Worm (Caenorhabditis elegans) whole organism, early embryonic: ENCODE results near the gene tmed-10.

ENCODE experiments used
- B0310.2 ChIP-seq: sonication (generic microtip); optimal IDR thresholded peaks from 2 replicates; lab custom pipeline; 2016; ENCODE audit warnings: mild to moderate bottlenecking, missing genetic modification characterization, missing compliant biosample characterization
- F13C5.2 ChIP-seq: sonication (generic microtip); optimal IDR thresholded peaks from 2 replicates; lab custom pipeline; 2017; ENCODE audit warnings: mild to moderate bottlenecking, missing genetic modification characterization, inconsistent platforms, missing compliant biosample characterization
- aly-1 ChIP-seq: sonication (generic microtip); optimal IDR thresholded peaks from 2 replicates; lab custom pipeline; 2016; ENCODE audit warnings: missing genetic modification characterization, missing compliant biosample characterization
- ama-1 ChIP-seq: fragments of 150-350 bp; optimal IDR thresholded peaks from 2 replicates; lab custom pipeline; 2014
- ceh-13 ChIP-seq: fragments of 200-800 bp; sonication (Bioruptor generic); optimal IDR thresholded peaks from 2 replicates; lab custom pipeline; 2018; ENCODE audit warnings: mild to moderate bottlenecking, missing genetic modification characterization, missing compliant biosample characterization
- ceh-36 ChIP-seq: sonication (generic microtip); optimal IDR thresholded peaks from 2 replicates; lab custom pipeline; 2016; ENCODE audit warnings: missing genetic modification characterization, inconsistent platforms, missing compliant biosample characterization
- ets-7 ChIP-seq: sonication (generic microtip); optimal IDR thresholded peaks from 2 replicates; lab custom pipeline; 2016; ENCODE audit warnings: missing genotype, missing genetic modification characterization, missing compliant biosample characterization
- flt-1 ChIP-seq: fragments of 200-800 bp; sonication (Bioruptor generic); IDR thresholded peaks from 2 replicates; pipeline ENCODE4 v1.3.6; 2022; ENCODE audit warnings: missing genetic modification characterization, missing compliant biosample characterization
- hmbx-1 ChIP-seq: sonication (generic microtip); optimal IDR thresholded peaks from 2 replicates; lab custom pipeline; 2016; ENCODE audit warnings: mild to moderate bottlenecking, missing genetic modification characterization, missing compliant biosample characterization
- hmg-4 ChIP-seq: fragments of 200-800 bp; sonication (Bioruptor generic); optimal IDR thresholded peaks from 2 replicates; lab custom pipeline; 2018; ENCODE audit warnings: mild to moderate bottlenecking, missing genetic modification characterization, missing compliant biosample characterization
- hnd-1 ChIP-seq: sonication (generic microtip); optimal IDR thresholded peaks from 2 replicates; lab custom pipeline; 2016; ENCODE audit warnings: missing genetic modification characterization, missing compliant biosample characterization
- pes-1 ChIP-seq: fragments of 200-800 bp; sonication (Bioruptor generic); IDR thresholded peaks from 2 replicates; pipeline ENCODE4 v1.3.6; 2022; ENCODE audit warnings: missing genetic modification reagents, missing genetic modification characterization, missing compliant biosample characterization
- scrt-1 ChIP-seq: fragments of 200-800 bp; sonication (Bioruptor generic); IDR thresholded peaks from 2 replicates; pipeline ENCODE4 v1.3.6; 2022; ENCODE audit warnings: missing genetic modification characterization, missing compliant biosample characterization
- sea-1 ChIP-seq: fragments of 200-800 bp; sonication (Bioruptor generic); conservative IDR thresholded peaks from 2 replicates; pipeline ENCODE4 v1.3.6; 2022; ENCODE audit warnings: missing genetic modification characterization, missing compliant biosample characterization
- tbx-11 ChIP-seq: fragments of 200-800 bp; sonication (Bioruptor generic); IDR thresholded peaks from 2 replicates; pipeline ENCODE4 v1.3.6; 2022; ENCODE audit warnings: missing genetic modification characterization, missing compliant biosample characterization
- tbx-37 ChIP-seq: fragments of 200-800 bp; sonication (Bioruptor generic); conservative IDR thresholded peaks from 2 replicates; pipeline ENCODE4 v1.3.6; 2022; ENCODE audit warnings: missing genetic modification reagents, missing genetic modification characterization, missing compliant biosample characterization
- tra-4 ChIP-seq: sonication (generic microtip); optimal IDR thresholded peaks from 2 replicates; lab custom pipeline; 2017; ENCODE audit warnings: missing genetic modification characterization, missing compliant biosample characterization

The tmed-10 gene

DNA sequence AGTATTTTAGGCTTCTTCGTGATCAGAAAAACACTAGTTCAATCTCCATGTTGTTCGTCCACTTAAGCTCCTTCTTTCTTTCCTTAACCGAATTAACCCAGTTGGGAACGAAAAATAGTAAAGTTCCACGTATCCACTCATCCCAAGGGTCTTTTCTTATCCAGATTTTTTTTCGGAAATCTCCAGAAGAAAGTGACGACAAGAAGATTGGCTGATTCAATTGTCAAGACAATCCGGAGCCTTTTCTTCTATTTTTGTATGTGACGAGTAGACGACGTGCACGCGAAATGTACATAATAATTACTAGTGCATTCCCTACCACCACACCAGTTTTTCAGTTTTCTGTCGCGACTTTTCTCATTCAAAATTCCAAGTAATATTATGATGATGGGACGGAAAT lies 24.5 kb upstream of the tmed-10 start:
- TF ChIP-seq tbx-37 (GFP tag; lab: Robert Waterston, UW) (no peak), B0310.2 (tag; lab: Kevin White, UChicago) (no peak), pes-1 (no peak), hmbx-1 (no peak), tbx-11 (GFP tag; lab: Robert Waterston, UW) (no peak), sea-1 (GFP tag; lab: Robert Waterston, UW) (no peak), ets-7 (no peak), hnd-1 (tag; lab: Kevin White, UChicago) (no peak), scrt-1 (GFP tag; lab: Robert Waterston, UW) (no peak), hmg-4 (GFP tag; lab: Kevin White, UChicago) (no peak), tra-4 (tag; lab: Kevin White, UChicago) (no peak), aly-1 (tag; lab: Kevin White, UChicago) (no peak), ceh-36 (no peak), ama-1 (no peak)

DNA sequence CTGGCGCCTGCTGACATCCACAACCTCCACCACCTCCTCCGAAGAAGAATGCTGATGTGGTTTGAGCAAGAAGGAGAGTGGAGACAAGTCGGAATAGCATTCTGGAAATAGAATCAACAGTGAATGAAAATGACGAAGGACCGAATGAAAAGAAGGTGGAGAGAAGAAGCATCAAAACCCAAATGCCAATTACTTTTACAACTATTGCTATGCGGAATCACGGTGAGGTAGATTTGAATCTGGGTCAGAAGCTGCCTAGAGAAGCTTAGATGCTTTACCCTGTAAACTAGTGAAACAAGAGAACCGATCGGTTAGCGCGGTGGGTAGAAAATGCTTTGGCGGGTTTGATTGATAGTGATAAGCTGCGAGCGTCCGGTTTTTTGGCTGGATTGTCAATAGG lies 20.1 kb upstream of the tmed-10 start, which contains the start of gene grl-7:
TSS of gene grl-7 (minus strand) at position 101 of the 400 bp plus-strand sequence.
- TF ChIP-seq ets-7 (no peak), hmbx-1 (no peak), ceh-13 (GFP tag; lab: Kevin White, UChicago) (no peak), F13C5.2 (no peak), B0310.2 (tag; lab: Kevin White, UChicago) (no peak)

DNA sequence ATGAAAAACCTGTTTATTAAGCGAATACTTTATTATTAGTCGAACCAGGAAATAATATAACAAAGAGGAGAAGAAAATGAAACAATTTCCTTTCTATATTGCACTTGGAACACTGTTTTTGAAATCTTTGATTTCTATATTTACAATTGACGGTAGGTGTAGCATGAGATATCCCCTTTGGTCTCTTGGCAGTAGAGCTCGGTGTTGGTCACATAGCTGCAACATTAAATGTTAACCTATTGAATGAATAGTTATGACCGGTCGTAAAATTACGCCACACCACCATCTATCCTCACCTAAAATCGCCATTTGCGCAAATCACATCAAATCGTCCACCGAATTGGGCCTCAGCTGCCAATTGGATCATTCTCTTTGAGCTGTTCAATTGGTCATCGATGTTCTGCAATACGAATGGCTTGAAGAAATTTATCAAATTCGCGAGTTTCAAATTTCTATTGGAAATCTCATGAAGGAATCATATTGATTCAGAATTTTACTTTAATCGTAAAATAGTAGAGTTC lies 18.1 kb upstream of the tmed-10 start:
- TF ChIP-seq scrt-1 (GFP tag; lab: Robert Waterston, UW) (no peak), tbx-37 (GFP tag; lab: Robert Waterston, UW) (no peak), tra-4 (tag; lab: Kevin White, UChicago) (peak; percentile 14), flt-1 (GFP tag; lab: Robert Waterston, UW) (0 out of 2 replicates have a peak, but pooled peaks have one; percentile 22), F13C5.2 (no peak), hmbx-1 (no peak), pes-1 (no peak), ceh-36 (no peak), sea-1 (GFP tag; lab: Robert Waterston, UW) (no peak), B0310.2 (tag; lab: Kevin White, UChicago) (peak; percentile 11), ceh-13 (GFP tag; lab: Kevin White, UChicago) (no peak), ama-1 (peak; percentile 60)

DNA sequence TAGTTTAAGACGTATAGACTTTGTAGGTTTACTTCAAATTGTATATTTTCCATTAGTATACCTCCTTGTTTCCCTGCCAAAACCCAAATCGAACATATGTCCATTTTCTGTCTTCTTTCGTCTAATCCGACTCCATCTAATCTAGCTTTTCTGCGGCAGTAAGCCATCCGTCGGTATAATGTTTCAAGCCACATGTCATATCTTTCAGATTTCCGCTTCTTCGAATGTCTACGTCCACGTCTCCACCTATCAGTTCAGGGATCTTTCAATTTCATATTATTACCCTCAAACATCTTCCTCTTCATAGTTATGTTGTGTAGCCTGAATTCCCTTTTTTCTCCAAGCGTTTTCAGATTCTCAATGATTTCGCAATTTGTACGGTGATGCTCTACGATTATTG lies 17.3 kb upstream of the tmed-10 start:
- TF ChIP-seq ama-1 = peak; percentile 8
- no peak for TF ChIP-seq tbx-37 (GFP tag; lab: Robert Waterston, UW)

DNA sequence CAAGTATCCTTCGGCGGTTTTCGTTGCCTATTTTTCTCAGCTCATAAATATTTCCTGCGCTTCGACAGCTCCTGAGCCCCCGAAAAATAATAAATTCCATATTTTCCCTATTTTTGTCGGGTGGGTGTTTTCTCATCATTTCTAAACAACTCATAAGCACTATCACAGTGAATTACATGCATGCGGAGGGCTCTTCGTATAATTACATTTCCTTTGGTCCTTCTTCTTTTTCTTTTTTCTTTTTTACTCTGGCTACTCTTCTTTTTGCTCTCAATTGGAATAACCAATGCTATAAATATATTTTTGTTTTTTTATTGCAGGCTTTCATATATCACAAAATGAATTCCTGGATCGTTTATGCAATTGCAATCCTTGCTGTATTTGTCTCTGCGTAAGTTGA lies 15.1 kb upstream of the tmed-10 start, which contains the start of gene T02E9.5:
TSS of gene T02E9.5 (plus strand) at position 321 of the 400 bp plus-strand sequence.
- TF ChIP-seq ceh-36 (no peak), pes-1 (no peak), scrt-1 (GFP tag; lab: Robert Waterston, UW) (no peak), tbx-11 (GFP tag; lab: Robert Waterston, UW) (no peak), ceh-13 (GFP tag; lab: Kevin White, UChicago) (no peak), tbx-37 (GFP tag; lab: Robert Waterston, UW) (no peak), hnd-1 (tag; lab: Kevin White, UChicago) (no peak), ama-1 (no peak), B0310.2 (tag; lab: Kevin White, UChicago) (no peak), flt-1 (GFP tag; lab: Robert Waterston, UW) (no peak), tra-4 (tag; lab: Kevin White, UChicago) (no peak)

DNA sequence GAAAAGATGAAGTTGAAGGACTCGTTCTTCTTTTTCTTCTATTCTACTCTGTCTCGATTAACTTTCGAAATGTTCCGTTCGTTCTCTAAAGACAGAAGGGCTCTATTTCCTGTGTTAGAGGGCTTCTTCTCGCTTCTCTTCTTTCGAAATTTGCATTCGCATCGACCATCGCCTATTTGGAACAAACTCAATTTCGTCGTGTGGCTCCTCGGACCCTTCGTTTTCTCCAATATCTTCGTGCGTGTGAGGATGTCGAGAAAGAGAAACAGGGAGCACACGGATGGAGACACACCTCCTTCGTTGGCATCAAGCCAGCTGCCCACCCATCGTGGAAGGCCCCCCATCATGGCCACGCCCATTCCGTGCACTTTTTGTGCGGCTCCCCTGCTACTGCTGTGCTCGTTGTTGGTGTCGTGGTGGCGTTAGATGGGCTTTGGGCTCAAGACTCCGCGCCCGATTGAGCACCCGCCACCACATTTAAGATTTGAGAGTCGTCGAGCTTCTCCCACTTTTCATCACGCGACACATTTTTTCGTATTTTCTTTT lies 14.4 kb upstream of the tmed-10 start:
- TF ChIP-seq scrt-1 (GFP tag; lab: Robert Waterston, UW) (0 out of 2 replicates have a peak, but pooled peaks have one; percentile 32), tbx-11 (GFP tag; lab: Robert Waterston, UW) (no peak), hmg-4 (GFP tag; lab: Kevin White, UChicago) (peak; percentile 20)

DNA sequence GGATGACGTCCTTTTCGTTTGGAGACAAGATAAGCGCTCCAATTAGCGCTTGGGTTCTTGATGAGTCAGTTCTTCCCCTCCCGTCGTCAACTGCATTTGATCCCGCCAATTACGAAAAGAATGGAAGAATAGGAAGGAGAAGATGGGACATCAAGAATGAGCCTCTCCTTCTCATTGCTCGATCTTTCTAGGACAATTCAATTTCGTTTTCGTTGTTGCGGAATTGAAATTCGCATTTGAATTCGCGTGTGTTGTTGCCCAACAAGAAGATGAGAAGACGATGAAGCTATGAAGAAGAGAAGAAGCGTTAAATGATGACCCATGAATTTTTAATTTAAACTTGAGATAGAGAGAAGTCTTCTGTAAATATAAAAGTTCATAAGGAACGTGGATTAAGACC lies 10.1 kb upstream of the tmed-10 start:
- TF ChIP-seq tbx-11 (GFP tag; lab: Robert Waterston, UW) = no peak
- no peak for TF ChIP-seq sea-1 (GFP tag; lab: Robert Waterston, UW)
- TF ChIP-seq hnd-1 (tag; lab: Kevin White, UChicago) = no peak

DNA sequence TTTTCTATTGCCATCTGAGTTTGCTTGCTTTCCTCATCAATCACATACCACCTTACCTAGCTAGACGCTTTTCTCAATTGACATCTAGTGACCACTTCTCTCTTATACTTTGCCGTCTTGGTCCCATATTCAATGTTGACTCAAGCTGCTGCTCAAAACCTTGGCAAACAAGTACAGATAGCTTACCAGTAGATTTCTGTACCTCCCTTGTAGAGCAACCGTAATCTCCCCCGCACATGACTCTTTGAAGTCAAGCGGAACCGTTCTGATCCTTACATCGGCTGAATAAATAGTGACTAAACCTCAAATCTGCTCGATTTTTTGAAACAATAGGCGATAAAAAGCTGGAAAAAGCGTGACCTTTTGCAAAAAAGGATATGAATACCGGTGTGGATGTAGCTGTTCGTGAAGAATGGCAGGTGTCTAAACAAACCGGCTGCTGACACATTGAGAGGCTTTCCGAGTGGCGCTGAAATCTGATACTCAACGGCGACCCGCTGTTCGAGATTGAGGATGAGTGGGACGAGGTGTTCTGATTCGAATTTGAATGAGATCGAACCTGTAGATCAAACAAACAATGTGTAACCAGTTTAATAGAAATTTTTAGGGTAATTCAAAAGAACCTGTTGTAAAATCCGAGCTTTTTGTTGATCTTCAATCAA lies 9.1 kb upstream of the tmed-10 start:
- no peak for TF ChIP-seq ets-7
- TF ChIP-seq B0310.2 (tag; lab: Kevin White, UChicago) = no peak
- no peak for TF ChIP-seq pes-1
- TF ChIP-seq aly-1 (tag; lab: Kevin White, UChicago) = no peak
- TF ChIP-seq ceh-36 = no peak
- TF ChIP-seq scrt-1 (GFP tag; lab: Robert Waterston, UW) = no peak
- no peak for TF ChIP-seq sea-1 (GFP tag; lab: Robert Waterston, UW)
- TF ChIP-seq ceh-13 (GFP tag; lab: Kevin White, UChicago) = no peak
- TF ChIP-seq hmg-4 (GFP tag; lab: Kevin White, UChicago) = no peak
- TF ChIP-seq ama-1 = no peak
- no peak for TF ChIP-seq flt-1 (GFP tag; lab: Robert Waterston, UW)
- no peak for TF ChIP-seq F13C5.2
